Worm (Caenorhabditis elegans) whole organism, L1 larva: ENCODE data around the gene ddr-2.

Experiments
- aha-1 ChIP-seq: fragments of 150-350 bp; optimal IDR thresholded peaks from 2 replicates; lab custom pipeline; 2014; ENCODE audit warnings: missing biosample characterization, missing genetic modification characterization
- ceh-90 ChIP-seq: sonication (generic microtip); optimal IDR thresholded peaks from 2 replicates; lab custom pipeline; 2016; ENCODE audit warnings: missing genetic modification characterization, missing compliant biosample characterization
- elt-3 ChIP-seq, 6 experiments: fragments of 150-350 bp in 1 of 6; sonication (generic microtip); optimal IDR thresholded peaks; 2 replicates each; lab custom pipeline; 2017 to 2018; ENCODE audit warnings: missing biosample characterization in 6 of 6, missing genetic modification characterization in 6 of 6, inconsistent platforms in 1 of 6
- hpl-2 ChIP-seq: fragments of 150-350 bp; optimal IDR thresholded peaks from 2 replicates; lab custom pipeline; 2014; ENCODE audit warnings: missing biosample characterization, missing genetic modification reagents, missing genetic modification characterization
- jun-1 ChIP-seq: fragments of 150-350 bp; optimal IDR thresholded peaks from 2 replicates; lab custom pipeline; 2014; ENCODE audit warnings: missing biosample characterization, missing genetic modification reagents, missing genetic modification characterization
- nhr-12 ChIP-seq: sonication (generic microtip); optimal IDR thresholded peaks from 2 replicates; lab custom pipeline; 2017; ENCODE audit warnings: missing biosample characterization, missing genetic modification characterization
- nhr-85 ChIP-seq: sonication (generic microtip); peaks from one replicate; lab custom pipeline; 2016; ENCODE audit warnings: missing genetic modification characterization, inconsistent platforms, missing compliant biosample characterization
- pag-3 ChIP-seq: sonication (generic microtip); optimal IDR thresholded peaks from 2 replicates; lab custom pipeline; 2017; ENCODE audit warnings: missing genetic modification characterization, mild to moderate bottlenecking, missing compliant biosample characterization, antibody characterized with exemption, borderline replicate concordance; ENCODE audit not compliant: insufficient read depth
- tbx-2 ChIP-seq: sonication (generic microtip); optimal IDR thresholded peaks from 2 replicates; lab custom pipeline; 2016; ENCODE audit warnings: missing genetic modification characterization, missing compliant biosample characterization
- unc-62 ChIP-seq: fragments of 150-350 bp; optimal IDR thresholded peaks from 2 replicates; lab custom pipeline; 2014; ENCODE audit warnings: missing biosample characterization, missing genetic modification reagents, missing genetic modification characterization
- zip-4 ChIP-seq: fragments of 200-800 bp; sonication (Bioruptor generic); optimal IDR thresholded peaks from 2 replicates; lab custom pipeline; 2018; ENCODE audit warnings: mild to moderate bottlenecking, missing genetic modification characterization, moderate library complexity, missing compliant biosample characterization

DNA sequence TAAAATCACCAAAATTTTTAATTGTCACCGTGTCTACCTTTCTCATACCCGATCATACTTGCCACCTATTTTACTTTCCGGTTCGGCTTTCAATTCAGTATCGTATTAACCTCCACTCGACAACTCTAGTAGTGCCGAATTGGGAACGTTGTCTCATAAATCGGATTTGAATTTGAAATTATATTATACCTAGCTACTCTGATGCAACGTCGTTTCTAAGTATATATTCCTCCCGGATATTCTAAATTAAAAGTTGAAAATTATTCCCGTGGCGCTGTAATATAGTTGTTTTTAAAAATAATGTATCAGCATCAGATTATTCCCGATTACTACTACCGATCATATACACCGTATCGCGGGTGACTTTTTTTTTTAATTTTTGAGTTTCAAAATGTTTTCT lies 53.5 kb downstream of the ddr-2 start, which contains the start of gene ZK563.2:
- TF ChIP-seq unc-62 (GFP tag; lab: Kevin White, UChicago): no peak
- TF ChIP-seq nhr-85 (tag; lab: Kevin White, UChicago): no peak
- TF ChIP-seq aha-1 (tag; lab: Kevin White, UChicago): no peak
- no peak for TF ChIP-seq tbx-2 (tag; lab: Kevin White, UChicago)
- TF ChIP-seq zip-4 (GFP tag; lab: Kevin White, UChicago): no peak
- TF ChIP-seq jun-1 (tag; lab: Kevin White, UChicago): no peak
- TF ChIP-seq pag-3 (tag; lab: Kevin White, UChicago): no peak
- TF ChIP-seq ceh-90 (tag; lab: Kevin White, UChicago): no peak
- TF ChIP-seq hpl-2 (GFP tag; lab: Kevin White, UChicago): no peak
- no peak for TF ChIP-seq elt-3 (tag; optimal IDR thresholded peaks at IDR 0.05; lab: Kevin White, UChicago)
- TF ChIP-seq nhr-12 (tag; lab: Kevin White, UChicago): no peak
